Fruit fly (Drosophila melanogaster) whole organism, adult: ENCODE data around the gene CG5355.

ENCODE experiments used
- CG11617 ChIP-seq: fragments of 200-800 bp; sonication (Bioruptor generic); optimal IDR thresholded peaks from 2 replicates; lab custom pipeline; 2017; ENCODE audit warnings: mild to moderate bottlenecking, missing biosample characterization, missing genetic modification reagents, missing genetic modification characterization
- CG12768 ChIP-seq: fragments of 200-800 bp; sonication (Bioruptor generic); optimal IDR thresholded peaks from 2 replicates; lab custom pipeline; 2017; ENCODE audit warnings: missing biosample characterization, missing genetic modification characterization, mild to moderate bottlenecking, moderate library complexity, missing genetic modification reagents
- CG14711 ChIP-seq: fragments of 200-800 bp; sonication (Bioruptor generic); optimal IDR thresholded peaks from 2 replicates; lab custom pipeline; 2018; ENCODE audit warnings: missing biosample characterization, mild to moderate bottlenecking, missing genetic modification characterization, moderate library complexity
- CG1620 ChIP-seq: fragments of 200-800 bp; sonication (Bioruptor generic); optimal IDR thresholded peaks from 2 replicates; lab custom pipeline; 2016; ENCODE audit warnings: missing biosample characterization, missing genetic modification characterization
- CG33017 ChIP-seq: fragments of 200-800 bp; sonication (Bioruptor generic); optimal IDR thresholded peaks from 2 replicates; lab custom pipeline; 2018; ENCODE audit warnings: missing biosample characterization, mild to moderate bottlenecking, missing genetic modification characterization, moderate library complexity
- CG5204 ChIP-seq: fragments of 200-800 bp; sonication (Bioruptor generic); optimal IDR thresholded peaks from 2 replicates; lab custom pipeline; 2016; ENCODE audit warnings: missing biosample characterization, missing genetic modification characterization
- CG7045 ChIP-seq: fragments of 200-800 bp; sonication (Bioruptor generic); optimal IDR thresholded peaks from 2 replicates; lab custom pipeline; 2017; ENCODE audit warnings: missing biosample characterization, mild to moderate bottlenecking, missing genetic modification characterization
- CG7101 ChIP-seq: fragments of 200-800 bp; sonication (Bioruptor generic); optimal IDR thresholded peaks from 2 replicates; lab custom pipeline; 2018; ENCODE audit warnings: missing biosample characterization, mild to moderate bottlenecking, missing genetic modification characterization, moderate library complexity
- Clk ChIP-seq: fragments of 200-800 bp; sonication (Bioruptor generic); optimal IDR thresholded peaks from 2 replicates; lab custom pipeline; 2017; ENCODE audit warnings: missing biosample characterization, missing genetic modification characterization
- Crg-1 ChIP-seq: fragments of 200-800 bp; sonication (Bioruptor generic); optimal IDR thresholded peaks from 2 replicates; lab custom pipeline; 2016; ENCODE audit warnings: missing biosample characterization, missing genetic modification characterization
- Hr96 ChIP-seq: fragments of 200-800 bp; sonication (Bioruptor generic); optimal IDR thresholded peaks from 2 replicates; lab custom pipeline; 2016; ENCODE audit warnings: missing biosample characterization, missing genetic modification characterization
- Mnt ChIP-seq: fragments of 200-800 bp; sonication (Bioruptor generic); optimal IDR thresholded peaks from 2 replicates; lab custom pipeline; 2016; ENCODE audit warnings: missing biosample characterization, mild to moderate bottlenecking, missing genetic modification characterization
- bab1 ChIP-seq: fragments of 200-800 bp; sonication (Bioruptor generic); optimal IDR thresholded peaks from 3 replicates; lab custom pipeline; 2019; ENCODE audit warnings: missing biosample characterization, mild to moderate bottlenecking, missing genetic modification characterization, moderate library complexity
- cic ChIP-seq: fragments of 200-800 bp; sonication (Bioruptor generic); optimal IDR thresholded peaks from 2 replicates; lab custom pipeline; 2017; ENCODE audit warnings: missing biosample characterization, mild to moderate bottlenecking, missing genetic modification characterization, moderate library complexity
- cnc ChIP-seq, 2 experiments: fragments of >200 bp; optimal IDR thresholded peaks; 2 replicates each; lab custom pipeline; 2017
- kay ChIP-seq: fragments of 200-800 bp; sonication (Bioruptor generic); peaks from one replicate; lab custom pipeline; 2016; ENCODE audit warnings: missing biosample characterization, missing genetic modification characterization, borderline replicate concordance
- ovo ChIP-seq: fragments of 200-800 bp; sonication (Bioruptor generic); optimal IDR thresholded peaks from 2 replicates; lab custom pipeline; 2016; ENCODE audit warnings: missing biosample characterization, missing genetic modification characterization
- pad ChIP-seq: fragments of 200-800 bp; sonication (Bioruptor generic); optimal IDR thresholded peaks from 3 replicates; lab custom pipeline; 2017; ENCODE audit warnings: missing biosample characterization, missing genetic modification characterization, mild to moderate bottlenecking, moderate library complexity, missing genetic modification reagents
- tj ChIP-seq: fragments of 200-800 bp; sonication (Bioruptor generic); optimal IDR thresholded peaks from 3 replicates; lab custom pipeline; 2017; ENCODE audit warnings: missing biosample characterization, mild to moderate bottlenecking, missing genetic modification characterization, moderate library complexity
- toe ChIP-seq: fragments of 200-800 bp; sonication (Bioruptor generic); optimal IDR thresholded peaks from 2 replicates; lab custom pipeline; 2016; ENCODE audit warnings: missing biosample characterization, missing genetic modification characterization

CG5355 gene

dm6 chr2L:10381890-10382450, 31.3 kb downstream of the CG5355 start, which contains the start of gene CG5096:
Gene CG5096, plus strand, starts transcription at chr2L:10382263.
- no peak for TF ChIP-seq CG5204 (GFP tag; lab: Kevin White, UChicago)
- peak; percentile 46 for TF ChIP-seq tj
- peak in 1 of 2 experiments; percentile 27 for TF ChIP-seq cnc (optimal IDR thresholded peaks at IDR 0.05; lab: Kevin White, UChicago)
- peak; percentile 86 for TF ChIP-seq cic (GFP tag; lab: Kevin White, UChicago)
- peak; percentile 90 for TF ChIP-seq CG14711
- no peak for TF ChIP-seq bab1 (GFP tag; lab: Kevin White, UChicago)
- TF ChIP-seq CG1620 (GFP tag; lab: Kevin White, UChicago) = no peak
- TF ChIP-seq CG7101 (tag; lab: Kevin White, UChicago) = peak; percentile 96
- peak; percentile 56 for TF ChIP-seq Mnt (GFP tag; lab: Kevin White, UChicago)
- TF ChIP-seq ovo = no peak
- TF ChIP-seq CG33017 = peak; percentile 96
- TF ChIP-seq Clk (GFP tag; lab: Kevin White, UChicago) = peak; percentile 63
- TF ChIP-seq Crg-1 (GFP tag; lab: Kevin White, UChicago) = peak; percentile 55
- TF ChIP-seq CG11617 (GFP tag; lab: Kevin White, UChicago) = peak; percentile 92
- TF ChIP-seq pad = peak; percentile 71
- TF ChIP-seq CG7045 (GFP tag; lab: Kevin White, UChicago) = peak; percentile 82
- TF ChIP-seq kay (GFP tag; lab: Kevin White, UChicago) = peak; percentile 97
- no peak for TF ChIP-seq toe
- peak; percentile 92 for TF ChIP-seq CG12768

dm6 chr2L:10379865-10380264, 33.4 kb downstream of the CG5355 start, which contains the start of gene gny:
Gene gny, plus strand, starts transcription at chr2L:10380103.
- TF ChIP-seq pad (no peak), bab1 (GFP tag; lab: Kevin White, UChicago) (peak; percentile 15)

dm6 chr2L:10378631-10379030, 34.6 kb downstream of the CG5355 start:
- TF ChIP-seq bab1 (GFP tag; lab: Kevin White, UChicago) (no peak), Hr96 (no peak), ovo (no peak), CG14711 (no peak), Clk (GFP tag; lab: Kevin White, UChicago) (no peak), pad (no peak), CG33017 (no peak), toe (no peak), CG5204 (GFP tag; lab: Kevin White, UChicago) (no peak), CG12768 (no peak), CG11617 (GFP tag; lab: Kevin White, UChicago) (no peak), Mnt (GFP tag; lab: Kevin White, UChicago) (no peak), cic (GFP tag; lab: Kevin White, UChicago) (no peak), CG7101 (tag; lab: Kevin White, UChicago) (no peak), CG1620 (GFP tag; lab: Kevin White, UChicago) (no peak), cnc (optimal IDR thresholded peaks at IDR 0.05; lab: Kevin White, UChicago) (no peak), Crg-1 (GFP tag; lab: Kevin White, UChicago) (no peak), kay (GFP tag; lab: Kevin White, UChicago) (no peak)

dm6 chr2L:10376276-10376675, 37.0 kb downstream of the CG5355 start:
- no peak for TF ChIP-seq toe
- no peak for TF ChIP-seq cic (GFP tag; lab: Kevin White, UChicago)
- no peak for TF ChIP-seq cnc (optimal IDR thresholded peaks at IDR 0.05; lab: Kevin White, UChicago)
- no peak for TF ChIP-seq Hr96
- TF ChIP-seq pad = no peak
- no peak for TF ChIP-seq CG14711
- TF ChIP-seq Crg-1 (GFP tag; lab: Kevin White, UChicago) = no peak
- no peak for TF ChIP-seq CG7101 (tag; lab: Kevin White, UChicago)
- TF ChIP-seq tj = no peak
- no peak for TF ChIP-seq Mnt (GFP tag; lab: Kevin White, UChicago)
- no peak for TF ChIP-seq CG33017
- no peak for TF ChIP-seq CG1620 (GFP tag; lab: Kevin White, UChicago)
- TF ChIP-seq ovo = no peak
- no peak for TF ChIP-seq kay (GFP tag; lab: Kevin White, UChicago)
- no peak for TF ChIP-seq CG5204 (GFP tag; lab: Kevin White, UChicago)
- TF ChIP-seq CG11617 (GFP tag; lab: Kevin White, UChicago) = no peak
- no peak for TF ChIP-seq CG7045 (GFP tag; lab: Kevin White, UChicago)
- no peak for TF ChIP-seq CG12768

- TF ChIP-seq cnc (optimal IDR thresholded peaks at IDR 0.05; lab: Kevin White, UChicago) (no peak), cic (GFP tag; lab: Kevin White, UChicago) (peak; percentile 38), Clk (GFP tag; lab: Kevin White, UChicago) (no peak), toe (no peak), bab1 (GFP tag; lab: Kevin White, UChicago) (peak; percentile 38), CG1620 (GFP tag; lab: Kevin White, UChicago) (no peak), pad (no peak), kay (GFP tag; lab: Kevin White, UChicago) (no peak), CG33017 (peak; percentile 79), ovo (peak; percentile 8), Crg-1 (GFP tag; lab: Kevin White, UChicago) (no peak), CG7101 (tag; lab: Kevin White, UChicago) (peak; percentile 74), CG14711 (peak; percentile 70), CG11617 (GFP tag; lab: Kevin White, UChicago) (peak; percentile 73), tj (peak; percentile 40), Mnt (GFP tag; lab: Kevin White, UChicago) (peak; percentile 13), CG12768 (peak; percentile 29), CG7045 (GFP tag; lab: Kevin White, UChicago) (peak; percentile 63), CG5204 (GFP tag; lab: Kevin White, UChicago) (no peak), Hr96 (no peak)
Measured at dm6 chr2L:10375464-10376236, 37.6 kb downstream of the CG5355 start, which contains the start of the genes CG33303 and dpr19. Gene CG33303, minus strand, starts transcription at chr2L:10375757. Gene dpr19, plus strand, starts transcription at chr2L:10376168.
